Worm (Caenorhabditis elegans) whole organism, early embryonic: Measurements from ENCODE around the gene M02H5.8.

ENCODE experiments used
- B0310.2 ChIP-seq: sonication (generic microtip); optimal IDR thresholded peaks from 2 replicates; lab custom pipeline; 2016; ENCODE audit warnings: mild to moderate bottlenecking, missing genetic modification characterization, missing compliant biosample characterization
- ama-1 ChIP-seq: fragments of 150-350 bp; optimal IDR thresholded peaks from 2 replicates; lab custom pipeline; 2014
- hmbx-1 ChIP-seq: sonication (generic microtip); optimal IDR thresholded peaks from 2 replicates; lab custom pipeline; 2016; ENCODE audit warnings: mild to moderate bottlenecking, missing genetic modification characterization, missing compliant biosample characterization
- hnd-1 ChIP-seq: sonication (generic microtip); optimal IDR thresholded peaks from 2 replicates; lab custom pipeline; 2016; ENCODE audit warnings: missing genetic modification characterization, missing compliant biosample characterization

ce11 chrV:486684-487083 lies 36.9 kb downstream of the M02H5.8 start, which contains the start of gene nhr-211:
- TF ChIP-seq ama-1 (lab: Kevin White, UChicago) = no peak
- TF ChIP-seq B0310.2 (tag; lab: Kevin White, UChicago) = no peak
- no peak for TF ChIP-seq hmbx-1
- TF ChIP-seq hnd-1 (tag; lab: Kevin White, UChicago) = no peak
